Worm (Caenorhabditis elegans): ENCODE data around the gene F46C3.2.

DNA sequence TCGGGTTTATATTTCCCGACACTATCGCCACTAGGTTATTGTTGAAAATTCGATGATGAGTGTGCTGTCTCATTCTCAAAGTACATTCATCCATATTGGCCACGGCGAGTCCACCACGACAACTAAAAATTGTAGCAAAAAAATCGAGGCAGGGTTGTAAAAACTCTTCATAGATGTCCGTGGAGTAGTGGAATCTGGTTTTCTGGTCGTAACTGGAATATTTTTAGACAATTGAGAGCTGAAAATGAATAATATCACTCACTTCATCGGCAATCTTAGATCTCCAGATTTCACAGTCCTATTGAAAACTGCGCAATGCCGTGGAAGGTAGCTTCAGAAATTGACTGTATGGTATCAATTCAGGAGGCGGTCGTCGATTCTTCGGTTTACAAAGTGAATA, 16.9 kb upstream of the F46C3.2 start:
- TF ChIP-seq nhr-11 (tag; optimal IDR thresholded peaks at IDR 0.05) (no peak), ceh-82 (tag; optimal IDR thresholded peaks at IDR 0.05) (no peak), zip-2 (tag; optimal IDR thresholded peaks at IDR 0.05) (no peak), nhr-28 (tag; optimal IDR thresholded peaks at IDR 0.05) (no peak)

Measured in whole organism, L4 larva.